Fruit fly (Drosophila melanogaster) whole organism: Measurements from ENCODE around the gene Trs20.

Experiments used
- CG8478 ChIP-seq: fragments of >200 bp; optimal IDR thresholded peaks from 2 replicates; lab custom pipeline; 2018; ENCODE audit warnings: inconsistent platforms
- EcR ChIP-seq, 2 experiments: fragments of >200 bp; optimal IDR thresholded peaks; 2 replicates each; lab custom pipeline; 2017; ENCODE audit warnings: missing biosample characterization in 2 of 2, missing genetic modification characterization in 2 of 2, missing genetic modification reagents in 2 of 2
- pan ChIP-seq: fragments of >200 bp; optimal IDR thresholded peaks from 2 replicates; lab custom pipeline; 2017
- psq ChIP-seq: fragments of >200 bp; optimal IDR thresholded peaks from 2 replicates; lab custom pipeline; 2017

- TF ChIP-seq pan = no peak
- no peak for TF ChIP-seq EcR (GFP tag; optimal IDR thresholded peaks at IDR 0.05; lab: Kevin White, UChicago)
- no peak for TF ChIP-seq psq (lab: Kevin White, UChicago)
- TF ChIP-seq CG8478 (lab: Kevin White, UChicago) = no peak
Observed at dm6 chr3L:16153089-16153488, 21.7 kb upstream of the Trs20 start.
